Fruit fly (Drosophila melanogaster): ENCODE results near the gene vret.

The vret gene

DNA sequence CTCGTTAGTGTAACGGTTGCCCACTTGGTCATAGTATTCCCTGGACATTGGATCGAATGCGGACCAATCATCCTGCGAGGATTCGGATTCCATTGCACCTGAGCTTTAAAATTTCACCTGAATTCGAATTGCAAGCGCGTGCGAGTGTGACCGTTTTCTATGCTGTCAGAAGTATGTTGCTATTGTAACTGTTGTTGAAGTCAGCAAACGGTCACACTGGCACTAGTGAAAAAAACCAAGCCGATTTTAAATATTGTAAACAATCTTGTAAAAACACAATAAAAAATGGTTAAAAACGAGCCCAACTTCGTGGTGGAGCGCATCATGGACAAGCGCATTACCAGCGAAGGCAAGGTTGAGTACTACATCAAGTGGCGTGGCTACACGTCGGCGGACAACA lies at the start of gene vret, which contains the start of gene HP1c:
Gene vret, minus strand, starts transcription at position 150 of the 400 bp plus-strand sequence.
Gene HP1c, plus strand, starts transcription at position 189 of the 400 bp plus-strand sequence.
- TF ChIP-seq CG14710 (tag; optimal IDR thresholded peaks at IDR 0.05), result peak; percentile 95
- TF ChIP-seq CG2199 (GFP tag; IDR thresholded peaks at IDR 0.05), result peak; percentile 48; the same call in 1 of the 3 replicates
- TF ChIP-seq psq (GFP tag; optimal IDR thresholded peaks at IDR 0.05), result no peak
- no peak for TF ChIP-seq CG17912 (GFP tag; optimal IDR thresholded peaks at IDR 0.05)
- peak; percentile 33; the same call in 1 of the 2 replicates for TF ChIP-seq amos (GFP tag; IDR thresholded peaks at IDR 0.05; ENCODE audit: partially characterized antibody)
- peak; percentile 17 for TF ChIP-seq CG30020 (tag; optimal IDR thresholded peaks at IDR 0.05)
- TF ChIP-seq slou (GFP tag; optimal IDR thresholded peaks at IDR 0.05), result no peak
- TF ChIP-seq CTCF (GFP tag; optimal IDR thresholded peaks at IDR 0.05), result peak; percentile 42
- TF ChIP-seq CG15514 (GFP tag; optimal IDR thresholded peaks at IDR 0.05), result peak; percentile 40
- TF ChIP-seq salm (tag; optimal IDR thresholded peaks at IDR 0.05), result no peak
- peak; percentile 46 for TF ChIP-seq BEAF-32 (GFP tag; optimal IDR thresholded peaks at IDR 0.05)
- peak; percentile 42; the same call in 1 of the 3 replicates for TF ChIP-seq CG6791 (GFP tag; IDR thresholded peaks at IDR 0.05; ENCODE audit: partially characterized antibody)
- TF ChIP-seq Dip3 (GFP tag; optimal IDR thresholded peaks at IDR 0.05), result no peak
- TF ChIP-seq seq (GFP tag; IDR thresholded peaks at IDR 0.05), result no peak
- TF ChIP-seq Scr (GFP tag; IDR thresholded peaks at IDR 0.05; ENCODE audit: partially characterized antibody), result peak; percentile 38; the same call in 1 of the 2 replicates
- TF ChIP-seq YL-1 (GFP tag; optimal IDR thresholded peaks at IDR 0.05), result peak; percentile 10
- TF ChIP-seq Mad (GFP tag; optimal IDR thresholded peaks at IDR 0.05), result no peak
- no peak for TF ChIP-seq bcd (GFP tag; optimal IDR thresholded peaks at IDR 0.05)
- no peak for TF ChIP-seq CG17612 (GFP tag; IDR thresholded peaks at IDR 0.05)
- no peak for TF ChIP-seq wek (GFP tag; optimal IDR thresholded peaks at IDR 0.05)
- peak; percentile 95 for TF ChIP-seq MBD-R2 (GFP tag; IDR thresholded peaks at IDR 0.05)
- TF ChIP-seq slp2 (GFP tag; optimal IDR thresholded peaks at IDR 0.05), result no peak
- 0 out of 3 replicates have a peak, but pooled peaks have one; percentile 13 for TF ChIP-seq CG7963 (GFP tag; IDR thresholded peaks at IDR 0.05; ENCODE audit: partially characterized antibody)
- no peak for TF ChIP-seq tll (GFP tag; optimal IDR thresholded peaks at IDR 0.05)
- peak; percentile 85 for TF ChIP-seq Dp (GFP tag; optimal IDR thresholded peaks at IDR 0.05)
- peak; percentile 40 for TF ChIP-seq CG12659 (GFP tag; optimal IDR thresholded peaks at IDR 0.05)
- TF ChIP-seq E2f2 (GFP tag; IDR thresholded peaks at IDR 0.05), result peak; percentile 90
- no peak for TF ChIP-seq CG5953 (GFP tag; IDR thresholded peaks at IDR 0.05)
- no peak for TF ChIP-seq CG4730 (GFP tag; IDR thresholded peaks at IDR 0.05)
- TF ChIP-seq CG13287 (GFP tag; IDR thresholded peaks at IDR 0.05; ENCODE audit: partially characterized antibody), result peak; percentile 56; the same call in 1 of the 2 replicates
- TF ChIP-seq Opbp (GFP tag; IDR thresholded peaks at IDR 0.05; ENCODE audit: partially characterized antibody), result peak; percentile 46; the same call in 1 of the 3 replicates
- no peak for TF ChIP-seq luna (GFP tag; optimal IDR thresholded peaks at IDR 0.05)
- TF ChIP-seq pros (GFP tag; optimal IDR thresholded peaks at IDR 0.05), result no peak
- TF ChIP-seq CG1603 (tag; optimal IDR thresholded peaks at IDR 0.05), result peak; percentile 97
- TF ChIP-seq lmd (GFP tag; IDR thresholded peaks at IDR 0.05), result no peak
- TF ChIP-seq CG15073 (GFP tag; optimal IDR thresholded peaks at IDR 0.05), result no peak
- no peak for TF ChIP-seq onecut (GFP tag; IDR thresholded peaks at IDR 0.05)
- no peak for TF ChIP-seq ab (GFP tag; optimal IDR thresholded peaks at IDR 0.05)
- TF ChIP-seq tup (GFP tag; optimal IDR thresholded peaks at IDR 0.05), result no peak
- TF ChIP-seq Max (GFP tag; optimal IDR thresholded peaks at IDR 0.05), result no peak
- TF ChIP-seq CG17802 (tag; optimal IDR thresholded peaks at IDR 0.05), result no peak
- no peak for TF ChIP-seq cato (GFP tag; optimal IDR thresholded peaks at IDR 0.05; ENCODE audit: borderline replicate concordance)
- TF ChIP-seq CG4617 (GFP tag; optimal IDR thresholded peaks at IDR 0.05; ENCODE audit: borderline replicate concordance), result peak; percentile 69
- peak; percentile 31; the same call in 1 of the 3 replicates for TF ChIP-seq CG34422 (GFP tag; IDR thresholded peaks at IDR 0.05)
- TF ChIP-seq crp (GFP tag; optimal IDR thresholded peaks at IDR 0.05), result peak in 1 of 2 experiments; percentile 52
- peak; percentile 74 for TF ChIP-seq Myb (GFP tag; optimal IDR thresholded peaks at IDR 0.05)
- no peak for TF ChIP-seq gt (GFP tag; IDR thresholded peaks at IDR 0.05)
- TF ChIP-seq CG9797 (GFP tag; optimal IDR thresholded peaks at IDR 0.05), result peak; percentile 85
- no peak for TF ChIP-seq sob (GFP tag; IDR thresholded peaks at IDR 0.05)
- no peak for TF ChIP-seq Adf1 (GFP tag; IDR thresholded peaks at IDR 0.05)

All from whole organism, embryonic.